Fruit fly (Drosophila melanogaster) whole organism, embryonic: ENCODE data around the gene Prosalpha3T.
A peak's percentile ranks its signal among the peaks of the same experiment; 100 is the strongest.

Experiments
- Adf1 ChIP-seq: fragments of 200-800 bp; sonication (Bioruptor generic); IDR thresholded peaks from 2 replicates; pipeline ENCODE4 v1.3.6; 2022; ENCODE audit warnings: missing biosample characterization, missing genetic modification characterization
- Aef1 ChIP-seq: fragments of 200-800 bp; sonication (Bioruptor generic); IDR thresholded peaks from 3 replicates; pipeline ENCODE4 v1.3.6; 2022; ENCODE audit warnings: missing biosample characterization, missing genetic modification characterization
- B-H2 ChIP-seq: fragments of 200-800 bp; sonication (Bioruptor generic); optimal IDR thresholded peaks from 2 replicates; lab custom pipeline; 2018; ENCODE audit warnings: missing biosample characterization, mild to moderate bottlenecking, missing genetic modification characterization
- Bgb ChIP-seq: fragments of 200-800 bp; sonication (Bioruptor generic); IDR thresholded peaks from 2 replicates; pipeline ENCODE4 v1.3.6; 2022; ENCODE audit warnings: missing biosample characterization, missing genetic modification characterization; ENCODE audit not compliant: partially characterized antibody
- CG1024 ChIP-seq: fragments of 200-800 bp; sonication (Bioruptor generic); IDR thresholded peaks from 2 replicates; pipeline ENCODE4 v1.3.6; 2022; ENCODE audit warnings: missing biosample characterization, missing genetic modification characterization
- CG11456 ChIP-seq: fragments of 200-800 bp; sonication (Bioruptor generic); IDR thresholded peaks from 3 replicates; pipeline ENCODE4 v1.3.6; 2022; ENCODE audit warnings: missing biosample characterization, missing genetic modification characterization
- CG11504 ChIP-seq: fragments of 200-800 bp; sonication (Bioruptor generic); optimal IDR thresholded peaks from 3 replicates; lab custom pipeline; 2019; ENCODE audit warnings: missing biosample characterization, mild to moderate bottlenecking, missing genetic modification characterization, moderate library complexity
- CG12071 ChIP-seq: fragments of 200-800 bp; sonication (Bioruptor generic); optimal IDR thresholded peaks from 3 replicates; lab custom pipeline; 2018; ENCODE audit warnings: missing biosample characterization, mild to moderate bottlenecking, missing genetic modification characterization
- CG14050 ChIP-seq: fragments of 200-800 bp; sonication (Bioruptor generic); IDR thresholded peaks from 3 replicates; pipeline ENCODE4 v1.3.6; 2022; ENCODE audit warnings: missing biosample characterization, missing genetic modification characterization
- CG15269 ChIP-seq: fragments of 200-800 bp; sonication (Bioruptor generic); optimal IDR thresholded peaks from 2 replicates; lab custom pipeline; 2018; ENCODE audit warnings: missing biosample characterization, mild to moderate bottlenecking, missing genetic modification characterization, moderate library complexity
- CG15479 ChIP-seq: fragments of 200-800 bp; sonication (Bioruptor generic); optimal IDR thresholded peaks from 3 replicates; lab custom pipeline; 2019; ENCODE audit warnings: missing biosample characterization, mild to moderate bottlenecking, missing genetic modification characterization, moderate library complexity
- CG15514 ChIP-seq: fragments of 200-800 bp; sonication (Bioruptor generic); optimal IDR thresholded peaks from 3 replicates; lab custom pipeline; 2017; ENCODE audit warnings: missing biosample characterization, missing genetic modification characterization, mild to moderate bottlenecking, moderate library complexity, missing genetic modification reagents
- CG1603 ChIP-seq: fragments of 200-800 bp; sonication (Bioruptor generic); optimal IDR thresholded peaks from 2 replicates; lab custom pipeline; 2019; ENCODE audit warnings: missing biosample characterization, mild to moderate bottlenecking, missing genetic modification characterization, moderate library complexity
- CG16779 ChIP-seq: fragments of 200-800 bp; sonication (Bioruptor generic); IDR thresholded peaks from 2 replicates; pipeline ENCODE4 v1.3.6; 2022; ENCODE audit warnings: missing biosample characterization, missing genetic modification characterization
- CG17328 ChIP-seq: fragments of 200-800 bp; sonication (Bioruptor generic); IDR thresholded peaks from 2 replicates; pipeline ENCODE4 v1.3.6; 2022; ENCODE audit warnings: missing biosample characterization, missing genetic modification characterization
- CG17802 ChIP-seq: fragments of 200-800 bp; sonication (Bioruptor generic); optimal IDR thresholded peaks from 2 replicates; lab custom pipeline; 2018; ENCODE audit warnings: missing biosample characterization, mild to moderate bottlenecking, missing genetic modification characterization, moderate library complexity
- CG18599 ChIP-seq: fragments of 200-800 bp; sonication (Bioruptor generic); optimal IDR thresholded peaks from 3 replicates; lab custom pipeline; 2017; ENCODE audit warnings: missing biosample characterization, missing genetic modification characterization, mild to moderate bottlenecking, moderate library complexity, missing genetic modification reagents
- CG18619 ChIP-seq: fragments of 200-800 bp; sonication (Bioruptor generic); optimal IDR thresholded peaks from 3 replicates; lab custom pipeline; 2017; ENCODE audit warnings: missing biosample characterization, mild to moderate bottlenecking, missing genetic modification characterization
- CG18764 ChIP-seq: fragments of 200-800 bp; sonication (Bioruptor generic); optimal IDR thresholded peaks from 3 replicates; lab custom pipeline; 2016; ENCODE audit warnings: missing biosample characterization, missing genetic modification characterization
- CG32532 ChIP-seq: fragments of 200-800 bp; sonication (Bioruptor generic); IDR thresholded peaks from 2 replicates; pipeline ENCODE4 v1.3.6; 2022; ENCODE audit warnings: missing biosample characterization, missing genetic modification characterization
- CG3281 ChIP-seq: fragments of 200-800 bp; sonication (Bioruptor generic); optimal IDR thresholded peaks from 3 replicates; lab custom pipeline; 2017; ENCODE audit warnings: missing biosample characterization, mild to moderate bottlenecking, missing genetic modification characterization
- CG5245 ChIP-seq: fragments of 200-800 bp; sonication (Bioruptor generic); optimal IDR thresholded peaks from 3 replicates; lab custom pipeline; 2016; ENCODE audit warnings: missing biosample characterization, missing genetic modification characterization
- CG6254 ChIP-seq: fragments of 200-800 bp; sonication (Bioruptor generic); optimal IDR thresholded peaks from 3 replicates; lab custom pipeline; 2017; ENCODE audit warnings: mild to moderate bottlenecking, missing biosample characterization, missing genetic modification reagents, missing genetic modification characterization
- CG6813 ChIP-seq: fragments of 200-800 bp; sonication (Bioruptor generic); optimal IDR thresholded peaks from 2 replicates; lab custom pipeline; 2017; ENCODE audit warnings: missing biosample characterization, missing genetic modification characterization, mild to moderate bottlenecking, moderate library complexity, missing genetic modification reagents
- CG7372 ChIP-seq: fragments of 200-800 bp; sonication (Bioruptor generic); IDR thresholded peaks from 2 replicates; pipeline ENCODE4 v1.3.6; 2022; ENCODE audit warnings: missing biosample characterization, missing genetic modification characterization
- CG7928 ChIP-seq: fragments of 200-800 bp; sonication (Bioruptor generic); optimal IDR thresholded peaks from 2 replicates; lab custom pipeline; 2017; ENCODE audit warnings: missing biosample characterization, mild to moderate bottlenecking, missing genetic modification characterization
- CG7987 ChIP-seq: fragments of 200-800 bp; sonication (Bioruptor generic); optimal IDR thresholded peaks from 2 replicates; lab custom pipeline; 2018; ENCODE audit warnings: missing biosample characterization, mild to moderate bottlenecking, missing genetic modification characterization, moderate library complexity
- Deaf1 ChIP-seq: fragments of 200-800 bp; optimal IDR thresholded peaks from 3 replicates; lab custom pipeline; 2019; ENCODE audit warnings: missing biosample characterization, mild to moderate bottlenecking, missing genetic modification characterization, moderate library complexity
- Dfd ChIP-seq, 2 experiments: fragments of >200 bp; optimal IDR thresholded peaks; 2 replicates each; lab custom pipeline; 2017; ENCODE audit warnings: missing biosample characterization in 2 of 2, missing genetic modification characterization in 2 of 2
- Ets65A ChIP-seq: fragments of 200-800 bp; sonication (Bioruptor generic); peaks from one replicate; lab custom pipeline; 2016; ENCODE audit warnings: missing biosample characterization, missing genetic modification characterization
- HHEX ChIP-seq: fragments of 200-800 bp; sonication (Bioruptor generic); optimal IDR thresholded peaks from 3 replicates; lab custom pipeline; 2017; ENCODE audit warnings: missing biosample characterization, mild to moderate bottlenecking, missing genetic modification characterization, missing genetic modification reagents
- Jarid2 ChIP-seq: fragments of 200-800 bp; sonication (Bioruptor generic); optimal IDR thresholded peaks from 3 replicates; lab custom pipeline; 2017; ENCODE audit warnings: mild to moderate bottlenecking, missing biosample characterization, missing genetic modification reagents, missing genetic modification characterization
- Max ChIP-seq: fragments of 200-800 bp; sonication (Bioruptor generic); optimal IDR thresholded peaks from 2 replicates; lab custom pipeline; 2016; ENCODE audit warnings: missing biosample characterization, mild to moderate bottlenecking, missing genetic modification characterization
- Meics ChIP-seq: fragments of 200-800 bp; sonication (Bioruptor generic); optimal IDR thresholded peaks from 2 replicates; lab custom pipeline; 2017; ENCODE audit warnings: missing biosample characterization, mild to moderate bottlenecking, missing genetic modification characterization
- Sry-δ ChIP-seq: fragments of 200-800 bp; sonication (Bioruptor generic); optimal IDR thresholded peaks from 2 replicates; lab custom pipeline; 2016; ENCODE audit warnings: missing biosample characterization, missing genetic modification characterization
- Trl ChIP-seq, 3 experiments: fragments of >200 bp in 2 of 3; fragments of 200-800 bp in 1 of 3; sonication (Bioruptor generic) in 1 of 3; optimal IDR thresholded peaks; 2 replicates in 1 of 3; 3 replicates in 2 of 3; lab custom pipeline; 2016 to 2017; ENCODE audit warnings: missing biosample characterization in 1 of 3, missing genetic modification characterization in 1 of 3
- caup ChIP-seq: fragments of 200-800 bp; sonication (Bioruptor generic); optimal IDR thresholded peaks from 3 replicates; lab custom pipeline; 2017; ENCODE audit warnings: missing biosample characterization, mild to moderate bottlenecking, missing genetic modification characterization, moderate library complexity; ENCODE audit not compliant: severe bottlenecking
- ci ChIP-seq: fragments of 200-800 bp; sonication (Bioruptor generic); IDR thresholded peaks from 3 replicates; pipeline ENCODE4 v1.3.6; 2022; ENCODE audit warnings: missing biosample characterization, missing genetic modification characterization
- dmrt99B ChIP-seq: fragments of 200-800 bp; sonication (Bioruptor generic); optimal IDR thresholded peaks from 2 replicates; lab custom pipeline; 2018; ENCODE audit warnings: missing biosample characterization, mild to moderate bottlenecking, missing genetic modification characterization, moderate library complexity
- hkb ChIP-seq, 2 experiments: fragments of 200-800 bp in 1 of 2; fragments of >200 bp in 1 of 2; sonication (Bioruptor generic) in 1 of 2; IDR thresholded peaks in 1 of 2; optimal IDR thresholded peaks in 1 of 2; 2 replicates each; pipeline versions ENCODE4 v1.3.6 to Lab custom; 2017 to 2022; ENCODE audit warnings: missing biosample characterization in 1 of 2, missing genetic modification characterization in 1 of 2
- ken ChIP-seq: fragments of 200-800 bp; sonication (Bioruptor generic); IDR thresholded peaks from 3 replicates; pipeline ENCODE4 v1.3.6; 2022; ENCODE audit warnings: missing biosample characterization, missing genetic modification characterization
- lab ChIP-seq: fragments of 200-800 bp; sonication (Bioruptor generic); optimal IDR thresholded peaks from 3 replicates; lab custom pipeline; 2017; ENCODE audit warnings: missing biosample characterization, missing genetic modification characterization, mild to moderate bottlenecking, moderate library complexity, missing genetic modification reagents
- lmd ChIP-seq: fragments of 200-800 bp; sonication (Bioruptor generic); IDR thresholded peaks from 2 replicates; pipeline ENCODE4 v1.3.6; 2022; ENCODE audit warnings: missing biosample characterization, missing genetic modification characterization
- ro ChIP-seq: fragments of 200-800 bp; sonication (Bioruptor generic); IDR thresholded peaks from 2 replicates; pipeline ENCODE4 v1.3.6; 2022; ENCODE audit warnings: missing biosample characterization, missing genetic modification characterization
- shn ChIP-seq: fragments of 200-800 bp; sonication (Bioruptor generic); optimal IDR thresholded peaks from 3 replicates; lab custom pipeline; 2016; ENCODE audit warnings: missing biosample characterization, missing genetic modification characterization
- slbo ChIP-seq: fragments of 200-800 bp; sonication (Bioruptor generic); IDR thresholded peaks from 2 replicates; pipeline ENCODE4 v1.3.6; 2022; ENCODE audit warnings: missing biosample characterization, missing genetic modification characterization
- sqz ChIP-seq: fragments of 200-800 bp; sonication (Bioruptor generic); optimal IDR thresholded peaks from 3 replicates; lab custom pipeline; 2018; ENCODE audit warnings: missing biosample characterization, mild to moderate bottlenecking, missing genetic modification characterization
- usp ChIP-seq: fragments of >200 bp; optimal IDR thresholded peaks from 2 replicates; lab custom pipeline; 2017; ENCODE audit warnings: missing biosample characterization, missing genetic modification characterization

Prosalpha3T gene

DNA sequence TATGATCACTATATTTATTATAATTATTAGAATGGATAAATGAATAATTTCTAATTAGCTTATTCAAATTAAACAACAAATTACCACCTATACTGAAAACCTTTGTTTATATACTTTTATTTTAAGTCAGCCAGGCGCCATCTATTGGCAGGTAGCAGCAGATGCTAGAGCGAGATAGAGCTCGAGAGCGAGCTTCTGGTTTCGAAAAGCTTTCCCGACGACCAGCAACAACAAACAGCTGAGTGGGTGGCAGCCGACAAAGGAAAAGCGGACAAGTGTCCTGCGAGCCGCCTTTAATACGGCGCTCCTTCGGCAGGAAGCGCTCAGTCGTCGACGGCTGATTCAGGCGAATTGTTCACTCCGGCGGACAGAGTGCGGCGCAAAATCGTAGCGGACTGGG is 10.8 kb upstream of the Prosalpha3T start, which contains the start of gene Gycbeta100B (continued):
- TF ChIP-seq Ets65A (GFP tag; lab: Kevin White, UChicago) (peak; percentile 44), CG18599 (peak; percentile 68), ci (peak; percentile 80), Adf1 (0 out of 2 replicates have a peak, but pooled peaks have one; percentile 32), shn (GFP tag; lab: Kevin White, UChicago) (peak; percentile 1), CG15514 (GFP tag; lab: Kevin White, UChicago) (peak; percentile 67), hkb (optimal IDR thresholded peaks at IDR 0.05; lab: Kevin White, UChicago) (no peak), hkb (GFP tag; IDR thresholded peaks at IDR 0.05; lab: Robert Waterston, UW) (peak; percentile 46; the same call in 1 of the 2 replicates), lab (GFP tag; lab: Kevin White, UChicago) (peak; percentile 79), ken (GFP tag; lab: Robert Waterston, UW) (0 out of 3 replicates have a peak, but pooled peaks have one; percentile 9), slbo (GFP tag; lab: Robert Waterston, UW) (peak; percentile 42; the same call in 1 of the 2 replicates), CG6254 (GFP tag; lab: Kevin White, UChicago) (peak; percentile 48), CG5245 (peak; percentile 66), Trl (optimal IDR thresholded peaks at IDR 0.05; lab: Kevin White, UChicago) (no peak), Trl (GFP tag; optimal IDR thresholded peaks at IDR 0.05; lab: Kevin White, UChicago) (peak; percentile 6), CG7987 (GFP tag; lab: Kevin White, UChicago) (peak; percentile 72), Bgb (GFP tag; lab: Robert Waterston, UW) (no peak; the same call in 1 of the 2 replicates), CG7928 (GFP tag; lab: Kevin White, UChicago) (peak; percentile 3), caup (GFP tag; lab: Kevin White, UChicago) (peak; percentile 76), CG15269 (peak; percentile 49), B-H2 (GFP tag; lab: Kevin White, UChicago) (peak; percentile 56), Aef1 (0 out of 3 replicates have a peak, but pooled peaks have one; percentile 17), CG7372 (GFP tag; lab: Robert Waterston, UW) (0 out of 2 replicates have a peak, but pooled peaks have one; percentile 31), CG16779 (GFP tag; lab: Robert Waterston, UW) (no peak), CG1603 (tag; lab: Kevin White, UChicago) (peak; percentile 35), CG11456 (GFP tag; lab: Robert Waterston, UW) (0 out of 3 replicates have a peak, but pooled peaks have one; percentile 62), CG32532 (peak; percentile 67; the same call in 1 of the 2 replicates), Deaf1 (peak; percentile 92), CG11504 (tag; lab: Kevin White, UChicago) (peak; percentile 55), CG6813 (GFP tag; lab: Kevin White, UChicago) (peak; percentile 46), CG15479 (GFP tag; lab: Kevin White, UChicago) (no peak), Meics (GFP tag; lab: Kevin White, UChicago) (peak; percentile 73), CG17328 (GFP tag; lab: Robert Waterston, UW) (peak; percentile 20; the same call in 1 of the 2 replicates), CG17802 (tag; lab: Kevin White, UChicago) (peak; percentile 4), Max (GFP tag; lab: Kevin White, UChicago) (peak; percentile 1), dmrt99B (tag; lab: Kevin White, UChicago) (peak; percentile 29), HHEX (GFP tag; lab: Kevin White, UChicago) (peak; percentile 47), Sry-δ (GFP tag; lab: Kevin White, UChicago) (no peak), CG14050 (GFP tag; lab: Robert Waterston, UW) (0 out of 3 replicates have a peak, but pooled peaks have one; percentile 9), Dfd (GFP tag; optimal IDR thresholded peaks at IDR 0.05; lab: Kevin White, UChicago) (no peak), lmd (GFP tag; lab: Robert Waterston, UW) (peak; percentile 15; the same call in 1 of the 2 replicates), CG18619 (GFP tag; lab: Kevin White, UChicago) (peak; percentile 4), ro (0 out of 2 replicates have a peak, but pooled peaks have one; percentile 24), CG18764 (no peak), CG3281 (GFP tag; lab: Kevin White, UChicago) (peak; percentile 68), sqz (peak; percentile 8), CG12071 (GFP tag; lab: Kevin White, UChicago) (peak; percentile 73), Jarid2 (GFP tag; lab: Kevin White, UChicago) (peak; percentile 39), usp (GFP tag; lab: Kevin White, UChicago) (no peak), CG1024 (GFP tag; lab: Robert Waterston, UW) (0 out of 2 replicates have a peak, but pooled peaks have one; percentile 21)
